Fruit fly (Drosophila melanogaster): ENCODE data around the gene poe.

Gene poe

DNA sequence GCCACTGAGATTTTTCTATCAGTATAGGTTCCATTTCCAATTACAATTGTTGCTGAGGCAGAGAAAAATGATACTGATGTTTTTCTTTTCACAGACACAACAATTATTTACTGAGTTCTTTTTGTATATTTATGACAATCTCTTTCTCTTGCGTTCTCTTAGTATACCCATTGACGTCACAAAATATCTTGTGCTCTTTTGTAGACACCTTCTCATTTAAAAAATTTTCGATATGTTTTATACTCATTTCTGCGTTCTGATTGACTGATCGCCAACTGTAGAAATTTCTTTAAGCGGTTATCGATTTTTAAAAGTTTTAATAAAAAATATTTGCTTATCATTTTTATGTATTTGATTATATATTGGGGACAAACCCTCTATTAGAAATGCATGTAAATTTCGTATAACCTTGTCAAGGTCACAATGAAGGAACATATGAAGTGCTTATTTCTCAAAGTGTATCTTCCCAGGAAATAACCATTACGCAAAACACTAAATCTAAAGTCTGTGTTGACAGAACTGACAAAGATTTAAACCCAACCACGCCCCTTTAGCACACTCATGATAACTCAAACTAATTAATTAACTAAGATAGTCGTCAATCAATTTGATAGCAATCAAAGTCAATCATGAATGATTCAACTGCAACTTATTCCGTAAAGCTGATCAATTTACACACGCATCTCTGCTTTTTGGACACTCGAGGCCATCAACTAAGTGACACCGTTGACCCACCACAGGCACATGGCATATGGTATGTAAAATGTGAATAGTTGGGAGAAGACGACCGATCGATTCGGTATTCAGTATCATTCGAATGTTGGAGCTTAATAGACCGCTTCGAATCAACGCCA is 60.6 kb downstream of the poe start, which contains the start of the genes Glyat and Tg (continued):
- TF ChIP-seq mld (GFP tag; IDR thresholded peaks at IDR 0.05; ENCODE audit: partially characterized antibody) (no peak), pnt (GFP tag; optimal IDR thresholded peaks at IDR 0.05) (no peak), Ssrp (tag; optimal IDR thresholded peaks at IDR 0.05) (no peak), Hsf (GFP tag; optimal IDR thresholded peaks at IDR 0.05) (no peak), CG6854 (GFP tag; optimal IDR thresholded peaks at IDR 0.05) (no peak), shn (GFP tag; optimal IDR thresholded peaks at IDR 0.05) (no peak), CG13424 (tag; optimal IDR thresholded peaks at IDR 0.05) (peak; percentile 19), CG10267 (tag; optimal IDR thresholded peaks at IDR 0.05) (peak; percentile 8), tio (GFP tag; optimal IDR thresholded peaks at IDR 0.05) (no peak), seq (GFP tag; IDR thresholded peaks at IDR 0.05) (no peak), pzg (GFP tag; optimal IDR thresholded peaks at IDR 0.05) (peak; percentile 35), croc (GFP tag; conservative IDR thresholded peaks at IDR 0.05) (no peak), CG8290 (GFP tag; optimal IDR thresholded peaks at IDR 0.05) (no peak), CG8290 (tag; optimal IDR thresholded peaks at IDR 0.05) (no peak), H2.0 (GFP tag; IDR thresholded peaks at IDR 0.05) (no peak), CG34422 (GFP tag; IDR thresholded peaks at IDR 0.05) (0 out of 3 replicates have a peak, but pooled peaks have one; percentile 33), CG10147 (GFP tag; optimal IDR thresholded peaks at IDR 0.05) (no peak), ase (GFP tag; IDR thresholded peaks at IDR 0.05) (no peak), CG3847 (GFP tag; IDR thresholded peaks at IDR 0.05) (no peak), pros (GFP tag; optimal IDR thresholded peaks at IDR 0.05) (no peak), inv (GFP tag; IDR thresholded peaks at IDR 0.05; ENCODE audit: partially characterized antibody) (peak; percentile 37), Spps (tag; optimal IDR thresholded peaks at IDR 0.05) (no peak), CG6272 (GFP tag; IDR thresholded peaks at IDR 0.05) (no peak), danr (GFP tag; IDR thresholded peaks at IDR 0.05) (no peak), CG12071 (GFP tag; optimal IDR thresholded peaks at IDR 0.05) (no peak), Jarid2 (GFP tag; optimal IDR thresholded peaks at IDR 0.05) (peak; percentile 4), lmd (GFP tag; IDR thresholded peaks at IDR 0.05) (peak; percentile 21; the same call in 1 of the 2 replicates), CG14965 (GFP tag; optimal IDR thresholded peaks at IDR 0.05; ENCODE audit: borderline replicate concordance) (no peak), CG10462 (GFP tag; optimal IDR thresholded peaks at IDR 0.05) (no peak), Lim3 (GFP tag; IDR thresholded peaks at IDR 0.05) (no peak), unpg (GFP tag; optimal IDR thresholded peaks at IDR 0.05) (no peak), CG4730 (GFP tag; IDR thresholded peaks at IDR 0.05) (no peak), gce (GFP tag; IDR thresholded peaks at IDR 0.05) (no peak), rib (GFP tag; IDR thresholded peaks at IDR 0.05) (no peak), CG11560 (tag; IDR thresholded peaks at IDR 0.05) (no peak), ac (GFP tag; optimal IDR thresholded peaks at IDR 0.05) (no peak), dati (GFP tag; IDR thresholded peaks at IDR 0.05) (no peak), tap (tag; optimal IDR thresholded peaks at IDR 0.05) (no peak), CG18262 (tag; optimal IDR thresholded peaks at IDR 0.05) (peak; percentile 7), row (GFP tag; IDR thresholded peaks at IDR 0.05) (peak; percentile 60), Camta (GFP tag; optimal IDR thresholded peaks at IDR 0.05) (no peak), Tbp (GFP tag; optimal IDR thresholded peaks at IDR 0.05) (no peak), slp2 (GFP tag; optimal IDR thresholded peaks at IDR 0.05) (no peak), CG3281 (GFP tag; optimal IDR thresholded peaks at IDR 0.05) (peak; percentile 29), CG18599 (GFP tag; optimal IDR thresholded peaks at IDR 0.05) (peak; percentile 42), CG34376 (GFP tag; optimal IDR thresholded peaks at IDR 0.05) (no peak), CHES-1-like (GFP tag; optimal IDR thresholded peaks at IDR 0.05) (no peak), Taf1 (GFP tag; IDR thresholded peaks at IDR 0.05) (no peak), fu2 (GFP tag; optimal IDR thresholded peaks at IDR 0.05) (no peak), CG31388 (GFP tag; optimal IDR thresholded peaks at IDR 0.05) (no peak), Usf (GFP tag; optimal IDR thresholded peaks at IDR 0.05) (no peak)
